Worm (Caenorhabditis elegans): ENCODE data around the gene C45G9.8.

C45G9.8 gene

DNA sequence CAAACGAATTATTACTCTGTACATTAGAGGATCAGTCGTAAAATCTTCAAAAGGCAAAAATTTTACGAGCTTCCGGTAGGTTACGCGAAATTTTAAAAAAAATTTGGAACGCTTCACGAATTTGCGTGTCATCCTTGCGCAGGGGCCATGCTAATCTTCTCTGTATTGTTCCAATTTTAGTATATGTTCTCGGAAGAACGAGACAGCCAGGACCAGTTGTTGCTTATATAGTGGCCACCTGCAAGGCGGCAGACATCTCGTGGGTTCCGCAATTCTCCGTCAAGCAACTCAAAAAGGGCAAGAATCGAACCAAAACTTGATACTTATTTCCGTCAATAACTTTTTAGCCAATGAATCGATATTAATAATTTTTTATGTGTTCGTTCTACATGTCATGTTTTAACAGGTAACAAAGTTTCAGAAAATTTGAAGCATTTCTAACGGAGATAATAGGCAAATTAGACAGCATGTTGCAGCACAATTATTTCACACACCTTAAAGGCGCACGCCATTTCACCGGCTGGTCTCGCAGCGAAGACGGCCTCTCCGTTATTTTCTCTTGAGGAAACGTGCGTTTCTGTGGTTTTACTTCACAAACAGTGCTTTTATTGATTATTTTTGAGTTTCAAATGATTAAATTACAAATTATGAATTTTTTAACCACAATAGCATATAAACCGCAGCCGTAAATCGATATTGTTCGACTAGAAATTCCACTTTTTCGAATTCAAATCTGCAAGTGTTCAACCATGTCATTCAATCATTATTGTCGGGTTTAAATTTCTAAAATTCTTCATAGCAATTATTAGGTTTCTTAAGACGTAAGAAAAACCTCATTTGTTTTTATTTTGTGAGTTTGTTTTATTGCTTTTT lies 27.5 kb upstream of the C45G9.8 start:
- no peak for TF ChIP-seq unc-98 (GFP tag; IDR thresholded peaks at IDR 0.05)
- peak; percentile 82 for TF ChIP-seq ceh-88 (GFP tag; IDR thresholded peaks at IDR 0.05)
- TF ChIP-seq ces-1 (GFP tag; optimal IDR thresholded peaks at IDR 0.05) = no peak
- peak; percentile 78 for TF ChIP-seq mab-9 (GFP tag; IDR thresholded peaks at IDR 0.05)
- peak; percentile 88 for TF ChIP-seq egl-13 (tag; optimal IDR thresholded peaks at IDR 0.05)
- TF ChIP-seq alr-1 (tag; optimal IDR thresholded peaks at IDR 0.05; ENCODE audit: borderline replicate concordance) = no peak
- TF ChIP-seq ama-1 (optimal IDR thresholded peaks at IDR 0.05) = peak; percentile 77
- TF ChIP-seq rnt-1 (tag; optimal IDR thresholded peaks at IDR 0.05) = peak; percentile 91
- peak; percentile 92 for TF ChIP-seq nhr-90 (tag; optimal IDR thresholded peaks at IDR 0.05; ENCODE audit: poor library complexity)
- peak; percentile 37 for TF ChIP-seq lin-15B (tag; optimal IDR thresholded peaks at IDR 0.05)
- TF ChIP-seq jun-1 (tag; optimal IDR thresholded peaks at IDR 0.05) = peak; percentile 63
- TF ChIP-seq skn-1 (tag; optimal IDR thresholded peaks at IDR 0.05) = peak; percentile 44
- no peak for TF ChIP-seq unc-62 (GFP tag; optimal IDR thresholded peaks at IDR 0.05)
- TF ChIP-seq aha-1 (tag; optimal IDR thresholded peaks at IDR 0.05) = peak; percentile 41
- peak; percentile 95 for TF ChIP-seq nhr-47 (tag; optimal IDR thresholded peaks at IDR 0.05)
- TF ChIP-seq tlp-1 (tag; optimal IDR thresholded peaks at IDR 0.05) = no peak
- TF ChIP-seq nhr-77 (tag; optimal IDR thresholded peaks at IDR 0.05) = peak; percentile 53
- TF ChIP-seq C16A3.4 (tag; optimal IDR thresholded peaks at IDR 0.05) = peak; percentile 51
- peak; percentile 21 for TF ChIP-seq F16B12.6 (tag; optimal IDR thresholded peaks at IDR 0.05)
- no peak for TF ChIP-seq unc-30 (tag; optimal IDR thresholded peaks at IDR 0.05)
- peak; percentile 10 for TF ChIP-seq hlh-4 (tag; optimal IDR thresholded peaks at IDR 0.05)
- TF ChIP-seq fkh-10 (GFP tag; optimal IDR thresholded peaks at IDR 0.05) = peak; percentile 58
- TF ChIP-seq Y116A8C.19 (tag; optimal IDR thresholded peaks at IDR 0.05; ENCODE audit: borderline replicate concordance) = no peak
- peak; percentile 84 for TF ChIP-seq pax-3 (tag; optimal IDR thresholded peaks at IDR 0.05)
- peak; percentile 43 for TF ChIP-seq fkh-4 (tag; optimal IDR thresholded peaks at IDR 0.05; ENCODE audit: borderline replicate concordance)
- peak; percentile 82 for TF ChIP-seq ceh-8 (GFP tag; optimal IDR thresholded peaks at IDR 0.05)
- TF ChIP-seq dpl-1 (GFP tag; optimal IDR thresholded peaks at IDR 0.05) = peak; percentile 43 to 67 (median 49)
- peak; percentile 94 for TF ChIP-seq nhr-71 (tag; optimal IDR thresholded peaks at IDR 0.05)
- TF ChIP-seq ets-5 (GFP tag; IDR thresholded peaks at IDR 0.05) = no peak
- TF ChIP-seq sptf-1 (tag; optimal IDR thresholded peaks at IDR 0.05) = no peak
- peak; percentile 84 for TF ChIP-seq ztf-4 (tag; optimal IDR thresholded peaks at IDR 0.05)
- TF ChIP-seq nhr-12 (tag; optimal IDR thresholded peaks at IDR 0.05) = no peak
- TF ChIP-seq nhr-76 (tag; optimal IDR thresholded peaks at IDR 0.05) = no peak
- peak; percentile 82 for TF ChIP-seq grh-1 (GFP tag; IDR thresholded peaks at IDR 0.05)
- peak; percentile 3 to 90 (median 89) for TF ChIP-seq ceh-82 (tag; optimal IDR thresholded peaks at IDR 0.05)
- TF ChIP-seq lir-3 (tag; optimal IDR thresholded peaks at IDR 0.05; ENCODE audit: poor library complexity) = peak; percentile 72
- peak; percentile 50 to 74 for TF ChIP-seq lsy-2 (tag; optimal IDR thresholded peaks at IDR 0.05)
- peak; percentile 83 for TF ChIP-seq irx-1 (tag; optimal IDR thresholded peaks at IDR 0.05)
- TF ChIP-seq lin-39 (tag; optimal IDR thresholded peaks at IDR 0.05) = peak; percentile 68
- no peak for TF ChIP-seq egl-27 (tag; optimal IDR thresholded peaks at IDR 0.05)
- TF ChIP-seq zag-1 (tag; optimal IDR thresholded peaks at IDR 0.05) = no peak
- peak; percentile 79 for TF ChIP-seq fkh-8 (tag; optimal IDR thresholded peaks at IDR 0.05)
- no peak for TF ChIP-seq pqm-1 (tag; optimal IDR thresholded peaks at IDR 0.05)
- no peak for TF ChIP-seq nhr-84 (tag; optimal IDR thresholded peaks at IDR 0.05)
- peak; percentile 80 for TF ChIP-seq zip-4 (GFP tag; optimal IDR thresholded peaks at IDR 0.05)
- peak; percentile 87 for TF ChIP-seq lin-14 (GFP tag; optimal IDR thresholded peaks at IDR 0.05)
- TF ChIP-seq ceh-90 (tag; optimal IDR thresholded peaks at IDR 0.05) = peak; percentile 38
- peak; percentile 15 for TF ChIP-seq C34B4.2 (tag; optimal IDR thresholded peaks at IDR 0.05)
- TF ChIP-seq blmp-1 (tag; optimal IDR thresholded peaks at IDR 0.05) = no peak
- peak; percentile 99 for TF ChIP-seq snpc-4 (tag; optimal IDR thresholded peaks at IDR 0.05)
- TF ChIP-seq sox-4 (tag; optimal IDR thresholded peaks at IDR 0.05) = peak; percentile 80

Data from whole organism, L1 larva.